Worm (Caenorhabditis elegans) whole organism, L3 larva: ENCODE measurements around the gene F08D12.7.

Experiments
- R02D3.7 ChIP-seq: fragments of 150-350 bp; optimal IDR thresholded peaks from 2 replicates; lab custom pipeline; 2014; ENCODE audit warnings: missing biosample characterization, missing genetic modification characterization
- fkh-10 ChIP-seq: sonication (generic microtip); optimal IDR thresholded peaks from 2 replicates; lab custom pipeline; 2017; ENCODE audit warnings: missing biosample characterization, missing genetic modification reagents, missing genetic modification characterization
- jun-1 ChIP-seq: fragments of 150-350 bp; optimal IDR thresholded peaks from 2 replicates; lab custom pipeline; 2014; ENCODE audit warnings: missing biosample characterization, missing genetic modification reagents, missing genetic modification characterization
- nhr-23 ChIP-seq: fragments of 150-350 bp; optimal IDR thresholded peaks from 2 replicates; lab custom pipeline; 2014; ENCODE audit warnings: missing biosample characterization, missing genetic modification reagents, missing genetic modification characterization
- nhr-76 ChIP-seq: fragments of 150-350 bp; sonication (generic microtip); optimal IDR thresholded peaks from 5 replicates; lab custom pipeline; 2014; ENCODE audit warnings: missing biosample characterization, missing genetic modification characterization
- pqm-1 ChIP-seq: fragments of 150-350 bp; optimal IDR thresholded peaks from 2 replicates; lab custom pipeline; 2017; ENCODE audit warnings: missing biosample characterization, missing genetic modification characterization, inconsistent platforms

DNA sequence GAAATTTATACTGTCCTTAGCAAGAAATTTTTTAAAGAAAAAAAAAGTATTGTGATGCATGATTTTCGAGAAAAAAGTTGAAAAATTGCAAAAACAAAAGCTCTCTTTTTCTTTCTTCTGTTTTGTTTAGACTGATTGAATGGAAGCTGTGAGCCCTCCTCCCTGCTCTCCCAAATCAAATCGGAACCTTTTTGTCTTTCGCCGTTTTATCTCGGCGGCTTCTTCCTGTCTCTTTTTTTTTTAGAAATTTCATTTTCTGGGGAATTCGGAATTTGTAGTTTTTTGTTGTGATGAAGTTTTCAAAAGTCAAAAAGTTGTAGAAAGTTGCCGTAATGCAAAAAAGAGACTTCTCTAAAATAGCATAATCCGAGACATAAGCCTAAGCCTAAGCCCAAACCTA is 38.3 kb downstream of the F08D12.7 start:
- TF ChIP-seq jun-1: no peak
- TF ChIP-seq pqm-1: no peak
- no peak for TF ChIP-seq R02D3.7 (tag; lab: Kevin White, UChicago)
- TF ChIP-seq nhr-23: no peak
- TF ChIP-seq fkh-10 (GFP tag; lab: Kevin White, UChicago): peak; percentile 61
- no peak for TF ChIP-seq nhr-76 (tag; lab: Kevin White, UChicago)
